Fruit fly (Drosophila melanogaster) whole organism, embryonic: ENCODE measurements around the gene obst-B.

Source experiments
- B-H1 ChIP-seq: fragments of 200-800 bp; sonication (Bioruptor generic); IDR thresholded peaks from 3 replicates; pipeline ENCODE4 v1.3.6; 2022; ENCODE audit warnings: missing biosample characterization, missing genetic modification characterization
- CG10147 ChIP-seq: fragments of 200-800 bp; sonication (Bioruptor generic); optimal IDR thresholded peaks from 2 replicates; lab custom pipeline; 2019; ENCODE audit warnings: missing biosample characterization, mild to moderate bottlenecking, missing genetic modification characterization, moderate library complexity
- CG10209 ChIP-seq: fragments of 200-800 bp; sonication (Bioruptor generic); optimal IDR thresholded peaks from 3 replicates; lab custom pipeline; 2017; ENCODE audit warnings: missing biosample characterization, mild to moderate bottlenecking, missing genetic modification characterization, missing genetic modification reagents
- CG1024 ChIP-seq: fragments of 200-800 bp; sonication (Bioruptor generic); IDR thresholded peaks from 2 replicates; pipeline ENCODE4 v1.3.6; 2022; ENCODE audit warnings: missing biosample characterization, missing genetic modification characterization
- CG10462 ChIP-seq: fragments of 200-800 bp; sonication (Bioruptor generic); optimal IDR thresholded peaks from 2 replicates; lab custom pipeline; 2016; ENCODE audit warnings: missing biosample characterization, missing genetic modification characterization
- CG11093 ChIP-seq: fragments of 200-800 bp; sonication (Bioruptor generic); IDR thresholded peaks from 3 replicates; pipeline ENCODE4 v1.3.6; 2022; ENCODE audit warnings: missing biosample characterization, missing genetic modification characterization
- CG11398 ChIP-seq: fragments of 200-800 bp; sonication (Bioruptor generic); optimal IDR thresholded peaks from 2 replicates; lab custom pipeline; 2016; ENCODE audit warnings: missing biosample characterization, missing genetic modification characterization
- CG11695 ChIP-seq: fragments of 200-800 bp; sonication (Bioruptor generic); IDR thresholded peaks from 3 replicates; pipeline ENCODE4 v1.3.6; 2022; ENCODE audit warnings: missing biosample characterization, missing genetic modification characterization
- CG12769 ChIP-seq: fragments of 200-800 bp; sonication (Bioruptor generic); optimal IDR thresholded peaks from 2 replicates; lab custom pipeline; 2019; ENCODE audit warnings: missing biosample characterization, mild to moderate bottlenecking, missing genetic modification characterization, moderate library complexity
- CG13287 ChIP-seq: fragments of 200-800 bp; sonication (Bioruptor generic); IDR thresholded peaks from 2 replicates; pipeline ENCODE4 v1.3.6; 2022; ENCODE audit warnings: missing biosample characterization, missing genetic modification characterization; ENCODE audit not compliant: partially characterized antibody
- CG13624 ChIP-seq: fragments of 200-800 bp; sonication (Bioruptor generic); optimal IDR thresholded peaks from 2 replicates; lab custom pipeline; 2016; ENCODE audit warnings: missing biosample characterization, missing genetic modification characterization
- CG14014 ChIP-seq: fragments of 200-800 bp; sonication (Bioruptor generic); IDR thresholded peaks from 2 replicates; pipeline ENCODE4 v1.3.6; 2022; ENCODE audit warnings: missing biosample characterization, missing genetic modification characterization
- CG30431 ChIP-seq: fragments of 200-800 bp; sonication (Bioruptor generic); optimal IDR thresholded peaks from 2 replicates; lab custom pipeline; 2017; ENCODE audit warnings: missing biosample characterization, missing genetic modification characterization
- CG33213 ChIP-seq: fragments of 200-800 bp; sonication (Bioruptor generic); optimal IDR thresholded peaks from 3 replicates; lab custom pipeline; 2016; ENCODE audit warnings: missing biosample characterization, missing genetic modification characterization
- CG4424 ChIP-seq: fragments of 200-800 bp; sonication (Bioruptor generic); optimal IDR thresholded peaks from 3 replicates; lab custom pipeline; 2016; ENCODE audit warnings: missing biosample characterization, missing genetic modification characterization
- CG4617 ChIP-seq: fragments of 200-800 bp; sonication (Bioruptor generic); optimal IDR thresholded peaks from 3 replicates; lab custom pipeline; 2016; ENCODE audit warnings: missing biosample characterization, missing genetic modification characterization, borderline replicate concordance
- CG4707 ChIP-seq: fragments of 200-800 bp; sonication (Bioruptor generic); optimal IDR thresholded peaks from 2 replicates; lab custom pipeline; 2018; ENCODE audit warnings: missing biosample characterization, mild to moderate bottlenecking, missing genetic modification characterization, moderate library complexity
- CG6254 ChIP-seq: fragments of 200-800 bp; sonication (Bioruptor generic); optimal IDR thresholded peaks from 3 replicates; lab custom pipeline; 2017; ENCODE audit warnings: mild to moderate bottlenecking, missing biosample characterization, missing genetic modification reagents, missing genetic modification characterization
- CG7963 ChIP-seq: fragments of 200-800 bp; sonication (Bioruptor generic); IDR thresholded peaks from 3 replicates; pipeline ENCODE4 v1.3.6; 2022; ENCODE audit warnings: missing biosample characterization, missing genetic modification characterization; ENCODE audit not compliant: partially characterized antibody
- CG8924 ChIP-seq: fragments of 200-800 bp; optimal IDR thresholded peaks from 3 replicates; lab custom pipeline; 2019; ENCODE audit warnings: missing biosample characterization, mild to moderate bottlenecking, missing genetic modification characterization, moderate library complexity
- Deaf1 ChIP-seq: fragments of 200-800 bp; optimal IDR thresholded peaks from 3 replicates; lab custom pipeline; 2019; ENCODE audit warnings: missing biosample characterization, mild to moderate bottlenecking, missing genetic modification characterization, moderate library complexity
- Dek ChIP-seq: fragments of 200-800 bp; sonication (Bioruptor generic); optimal IDR thresholded peaks from 3 replicates; lab custom pipeline; 2019; ENCODE audit warnings: missing biosample characterization, mild to moderate bottlenecking, missing genetic modification characterization, moderate library complexity
- Dfd ChIP-seq, 2 experiments: fragments of >200 bp; optimal IDR thresholded peaks; 2 replicates each; lab custom pipeline; 2017; ENCODE audit warnings: missing biosample characterization in 2 of 2, missing genetic modification characterization in 2 of 2
- Fer3 ChIP-seq: fragments of 200-800 bp; sonication (Bioruptor generic); optimal IDR thresholded peaks from 2 replicates; lab custom pipeline; 2018; ENCODE audit warnings: missing biosample characterization, mild to moderate bottlenecking, missing genetic modification characterization, moderate library complexity
- Hey ChIP-seq: fragments of 200-800 bp; sonication (Bioruptor generic); optimal IDR thresholded peaks from 3 replicates; lab custom pipeline; 2018; ENCODE audit warnings: missing biosample characterization, mild to moderate bottlenecking, missing genetic modification characterization
- HmgD ChIP-seq: fragments of 200-800 bp; sonication (Bioruptor generic); optimal IDR thresholded peaks from 3 replicates; lab custom pipeline; 2016; ENCODE audit warnings: missing biosample characterization, missing genetic modification characterization
- Hmr ChIP-seq: fragments of 200-800 bp; sonication (Bioruptor generic); optimal IDR thresholded peaks from 3 replicates; lab custom pipeline; 2017; ENCODE audit warnings: mild to moderate bottlenecking, missing biosample characterization, missing genetic modification reagents, missing genetic modification characterization
- Hr3 ChIP-seq: fragments of 200-800 bp; sonication (Bioruptor generic); optimal IDR thresholded peaks from 3 replicates; lab custom pipeline; 2016; ENCODE audit warnings: missing biosample characterization, missing genetic modification characterization
- Hr78 ChIP-seq, 2 experiments: fragments of 200-800 bp in 1 of 2; fragments of >200 bp in 1 of 2; sonication (Bioruptor generic) in 1 of 2; optimal IDR thresholded peaks; 2 replicates each; lab custom pipeline; 2017 to 2019; ENCODE audit warnings: missing biosample characterization in 2 of 2, missing genetic modification characterization in 2 of 2, mild to moderate bottlenecking in 1 of 2, moderate library complexity in 1 of 2
- Mad ChIP-seq: fragments of 200-800 bp; sonication (Bioruptor generic); optimal IDR thresholded peaks from 2 replicates; lab custom pipeline; 2016; ENCODE audit warnings: missing biosample characterization, missing genetic modification characterization
- NFAT ChIP-seq: fragments of 200-800 bp; sonication (Bioruptor generic); IDR thresholded peaks from 2 replicates; pipeline ENCODE4 v1.3.6; 2022; ENCODE audit warnings: missing biosample characterization, missing genetic modification characterization
- Nf-YC ChIP-seq: fragments of 200-800 bp; optimal IDR thresholded peaks from 3 replicates; lab custom pipeline; 2019; ENCODE audit warnings: missing biosample characterization, mild to moderate bottlenecking, missing genetic modification characterization, moderate library complexity
- TFAM ChIP-seq: fragments of 200-800 bp; sonication (Bioruptor generic); optimal IDR thresholded peaks from 2 replicates; lab custom pipeline; 2017; ENCODE audit warnings: missing biosample characterization, missing genetic modification characterization, inconsistent platforms
- ab ChIP-seq: fragments of 200-800 bp; sonication (Bioruptor generic); optimal IDR thresholded peaks from 2 replicates; lab custom pipeline; 2016; ENCODE audit warnings: missing biosample characterization, missing genetic modification characterization
- ara ChIP-seq: fragments of 200-800 bp; sonication (Bioruptor generic); IDR thresholded peaks from 2 replicates; pipeline ENCODE4 v1.3.6; 2022; ENCODE audit warnings: missing biosample characterization, missing genetic modification characterization
- ase ChIP-seq: fragments of 200-800 bp; sonication (Bioruptor generic); IDR thresholded peaks from 3 replicates; pipeline ENCODE4 v1.3.6; 2022; ENCODE audit warnings: missing biosample characterization, missing genetic modification characterization
- az2 ChIP-seq: fragments of 200-800 bp; sonication (Bioruptor generic); optimal IDR thresholded peaks from 3 replicates; lab custom pipeline; 2016; ENCODE audit warnings: missing biosample characterization, missing genetic modification characterization
- br ChIP-seq: fragments of >200 bp; optimal IDR thresholded peaks from 2 replicates; lab custom pipeline; 2017
- grau ChIP-seq: fragments of 200-800 bp; optimal IDR thresholded peaks from 3 replicates; lab custom pipeline; 2019; ENCODE audit warnings: missing biosample characterization, mild to moderate bottlenecking, missing genetic modification characterization, moderate library complexity
- grn ChIP-seq: fragments of 200-800 bp; sonication (Bioruptor generic); optimal IDR thresholded peaks from 3 replicates; lab custom pipeline; 2017; ENCODE audit warnings: missing biosample characterization, missing genetic modification characterization
- ken ChIP-seq: fragments of 200-800 bp; sonication (Bioruptor generic); IDR thresholded peaks from 3 replicates; pipeline ENCODE4 v1.3.6; 2022; ENCODE audit warnings: missing biosample characterization, missing genetic modification characterization
- lbe ChIP-seq: fragments of 200-800 bp; sonication (Bioruptor generic); optimal IDR thresholded peaks from 2 replicates; lab custom pipeline; 2016; ENCODE audit warnings: missing biosample characterization, mild to moderate bottlenecking, missing genetic modification characterization
- pita ChIP-seq: fragments of 200-800 bp; sonication (Bioruptor generic); optimal IDR thresholded peaks from 2 replicates; lab custom pipeline; 2017; ENCODE audit warnings: missing biosample characterization, mild to moderate bottlenecking, missing genetic modification characterization
- tna ChIP-seq: fragments of 200-800 bp; sonication (Bioruptor generic); IDR thresholded peaks from 2 replicates; pipeline ENCODE4 v1.3.6; 2022; ENCODE audit warnings: missing biosample characterization, missing genetic modification characterization; ENCODE audit not compliant: partially characterized antibody
- usp ChIP-seq: fragments of >200 bp; optimal IDR thresholded peaks from 2 replicates; lab custom pipeline; 2017; ENCODE audit warnings: missing biosample characterization, missing genetic modification characterization
- vnd ChIP-seq: fragments of 200-800 bp; sonication (Bioruptor generic); IDR thresholded peaks from 3 replicates; pipeline ENCODE4 v1.3.6; 2022; ENCODE audit warnings: missing biosample characterization, missing genetic modification characterization; ENCODE audit not compliant: partially characterized antibody
- vvl ChIP-seq: fragments of 200-800 bp; sonication (Bioruptor generic); IDR thresholded peaks from 2 replicates; pipeline ENCODE4 v1.3.6; 2022; ENCODE audit warnings: missing biosample characterization, missing genetic modification characterization
- wdn ChIP-seq: fragments of 200-800 bp; sonication (Bioruptor generic); IDR thresholded peaks from 2 replicates; pipeline ENCODE4 v1.3.6; 2022; ENCODE audit warnings: missing biosample characterization, missing genetic modification characterization
- wor ChIP-seq: fragments of 200-800 bp; sonication (Bioruptor generic); IDR thresholded peaks from 2 replicates; pipeline ENCODE4 v1.3.6; 2022; ENCODE audit warnings: missing biosample characterization, missing genetic modification characterization
- yki ChIP-seq: fragments of >200 bp; optimal IDR thresholded peaks from 3 replicates; lab custom pipeline; 2018

obst-B gene

dm6 chr2L:9986402-9987350 lies 45.8 kb upstream of the obst-B start (continued):
- TF ChIP-seq CG11093 (GFP tag; lab: Robert Waterston, UW): peak; percentile 70
- TF ChIP-seq CG8924 (tag; lab: Kevin White, UChicago): peak; percentile 22
- no peak for TF ChIP-seq Mad (GFP tag; lab: Kevin White, UChicago)
- TF ChIP-seq vvl (GFP tag; lab: Robert Waterston, UW): peak; percentile 87
- no peak for TF ChIP-seq CG13624
- no peak for TF ChIP-seq NFAT (GFP tag; lab: Robert Waterston, UW)
- peak; percentile 74 for TF ChIP-seq ara (GFP tag; lab: Robert Waterston, UW)
- 0 out of 3 replicates have a peak, but pooled peaks have one; percentile 26 for TF ChIP-seq B-H1 (GFP tag; lab: Robert Waterston, UW)
- TF ChIP-seq pita (GFP tag; lab: Kevin White, UChicago): no peak
- TF ChIP-seq Hmr: no peak
- no peak for TF ChIP-seq HmgD
- peak; percentile 76; the same call in 1 of the 3 replicates for TF ChIP-seq ase (GFP tag; lab: Robert Waterston, UW)
- peak; percentile 3 for TF ChIP-seq Hr3 (GFP tag; lab: Kevin White, UChicago)
- TF ChIP-seq CG11398 (GFP tag; lab: Kevin White, UChicago): no peak
- TF ChIP-seq CG4707 (GFP tag; lab: Kevin White, UChicago): no peak
- peak; percentile 70 for TF ChIP-seq CG1024 (GFP tag; lab: Robert Waterston, UW)
- TF ChIP-seq Nf-YC: no peak
- no peak for TF ChIP-seq TFAM (GFP tag; lab: Kevin White, UChicago)
- TF ChIP-seq Deaf1 (tag; lab: Kevin White, UChicago): no peak
- peak; percentile 34 for TF ChIP-seq wor
- no peak for TF ChIP-seq CG4424 (GFP tag; lab: Kevin White, UChicago)
- no peak for TF ChIP-seq CG13287 (GFP tag; lab: Robert Waterston, UW)
- no peak for TF ChIP-seq grn (GFP tag; lab: Kevin White, UChicago)
- peak in 1 of 2 experiments; percentile 30 for TF ChIP-seq Hr78 (GFP tag; optimal IDR thresholded peaks at IDR 0.05; lab: Kevin White, UChicago)
- peak; percentile 12 for TF ChIP-seq CG10209 (GFP tag; lab: Kevin White, UChicago)
- TF ChIP-seq CG7963: no peak
- peak; percentile 78 for TF ChIP-seq lbe
- no peak for TF ChIP-seq wdn (GFP tag; lab: Robert Waterston, UW)
- TF ChIP-seq CG11695: no peak
- TF ChIP-seq CG4617 (GFP tag; lab: Kevin White, UChicago): no peak
- TF ChIP-seq br (lab: Kevin White, UChicago): no peak
- TF ChIP-seq yki (lab: Kevin White, UChicago): no peak
- peak; percentile 84 for TF ChIP-seq grau
- no peak for TF ChIP-seq usp (GFP tag; lab: Kevin White, UChicago)
- no peak for TF ChIP-seq CG10462 (GFP tag; lab: Kevin White, UChicago)
- no peak for TF ChIP-seq Hey (tag; lab: Kevin White, UChicago)
- no peak for TF ChIP-seq CG33213 (GFP tag; lab: Kevin White, UChicago)
- peak; percentile 34 for TF ChIP-seq az2 (GFP tag; lab: Kevin White, UChicago)
- no peak for TF ChIP-seq CG12769 (tag; lab: Kevin White, UChicago)
- TF ChIP-seq CG14014: no peak
- no peak for TF ChIP-seq Dfd (GFP tag; optimal IDR thresholded peaks at IDR 0.05; lab: Kevin White, UChicago)
- no peak for TF ChIP-seq tna (GFP tag; lab: Robert Waterston, UW)
- no peak for TF ChIP-seq vnd (GFP tag; lab: Robert Waterston, UW)
- TF ChIP-seq ab (GFP tag; lab: Kevin White, UChicago): no peak
- TF ChIP-seq Fer3 (tag; lab: Kevin White, UChicago): peak; percentile 18
- no peak for TF ChIP-seq Dek (tag; lab: Kevin White, UChicago)
- no peak for TF ChIP-seq CG10147
- peak; percentile 11 for TF ChIP-seq CG30431 (GFP tag; lab: Kevin White, UChicago)
- peak; percentile 72 for TF ChIP-seq ken (GFP tag; lab: Robert Waterston, UW)
- TF ChIP-seq CG6254 (GFP tag; lab: Kevin White, UChicago): no peak
